Fruit fly (Drosophila melanogaster) whole organism, pupa: ENCODE data around the gene CG32119.
A peak's percentile ranks its signal among the peaks of the same experiment; 100 is the strongest.

Experiments used
- CG12605 ChIP-seq: fragments of 200-800 bp; sonication (Bioruptor generic); IDR thresholded peaks from 2 replicates; pipeline ENCODE4 v1.3.6; 2022; ENCODE audit warnings: missing biosample characterization, missing genetic modification characterization
- CG13204 ChIP-seq: fragments of 200-800 bp; sonication (Bioruptor generic); optimal IDR thresholded peaks from 2 replicates; lab custom pipeline; 2018; ENCODE audit warnings: missing biosample characterization, mild to moderate bottlenecking, missing genetic modification characterization, moderate library complexity
- CG15710 ChIP-seq: fragments of 200-800 bp; sonication (Bioruptor generic); optimal IDR thresholded peaks from 2 replicates; lab custom pipeline; 2018; ENCODE audit warnings: missing biosample characterization, mild to moderate bottlenecking, missing genetic modification characterization, moderate library complexity
- CG32121 ChIP-seq: fragments of 200-800 bp; sonication (Bioruptor generic); IDR thresholded peaks from 2 replicates; pipeline ENCODE4 v1.3.6; 2022; ENCODE audit warnings: missing biosample characterization, missing genetic modification characterization
- CG9948 ChIP-seq: fragments of 200-800 bp; sonication (Bioruptor generic); optimal IDR thresholded peaks from 2 replicates; lab custom pipeline; 2018; ENCODE audit warnings: missing biosample characterization, mild to moderate bottlenecking, missing genetic modification characterization, moderate library complexity
- Pif1A ChIP-seq: fragments of 200-800 bp; sonication (Bioruptor generic); optimal IDR thresholded peaks from 3 replicates; lab custom pipeline; 2016; ENCODE audit warnings: missing biosample characterization, missing genetic modification characterization
- Pif1B ChIP-seq: fragments of 200-800 bp; sonication (Bioruptor generic); optimal IDR thresholded peaks from 3 replicates; lab custom pipeline; 2016; ENCODE audit warnings: missing biosample characterization, missing genetic modification characterization
- Snoo ChIP-seq: fragments of 200-800 bp; sonication (Bioruptor generic); optimal IDR thresholded peaks from 3 replicates; lab custom pipeline; 2017; ENCODE audit warnings: missing biosample characterization, mild to moderate bottlenecking, missing genetic modification characterization, inconsistent platforms
- fd96Ca ChIP-seq: fragments of 200-800 bp; sonication (Bioruptor generic); IDR thresholded peaks from 3 replicates; pipeline ENCODE4 v1.3.6; 2022; ENCODE audit warnings: missing biosample characterization, missing genetic modification characterization
- gl ChIP-seq: fragments of 200-800 bp; sonication (Bioruptor generic); optimal IDR thresholded peaks from 2 replicates; lab custom pipeline; 2018; ENCODE audit warnings: missing biosample characterization, mild to moderate bottlenecking, missing genetic modification characterization

- peak; percentile 76 for TF ChIP-seq CG15710 (tag; lab: Kevin White, UChicago)
- TF ChIP-seq Pif1A (GFP tag; lab: Kevin White, UChicago): no peak
- peak; percentile 84 for TF ChIP-seq CG9948 (tag; lab: Kevin White, UChicago)
- TF ChIP-seq Snoo (tag; lab: Kevin White, UChicago): peak; percentile 21
- no peak for TF ChIP-seq gl (tag; lab: Kevin White, UChicago)
- no peak for TF ChIP-seq CG32121 (GFP tag; lab: Robert Waterston, UW)
- TF ChIP-seq Pif1B (GFP tag; lab: Kevin White, UChicago): no peak
- no peak for TF ChIP-seq CG12605 (GFP tag; lab: Robert Waterston, UW)
- TF ChIP-seq fd96Ca (GFP tag; lab: Robert Waterston, UW): no peak
- no peak for TF ChIP-seq CG13204 (GFP tag; lab: Kevin White, UChicago)
Observed at dm6 chr3L:13212656-13213350, 35.7 kb downstream of the CG32119 start.
